Worm (Caenorhabditis elegans): ENCODE measurements around the gene deb-1.

ce11 chrIV:7103211-7103679, 9.2 kb upstream of the deb-1 start, which contains the start of the genes rde-8 and ZC477.3:
- TF ChIP-seq flt-1 (GFP tag; IDR thresholded peaks at IDR 0.05) (no peak), ztf-23 (GFP tag; IDR thresholded peaks at IDR 0.05) (no peak), med-1 (GFP tag; optimal IDR thresholded peaks at IDR 0.05; ENCODE audit: insufficient read depth) (no peak), ref-1 (GFP tag; conservative IDR thresholded peaks at IDR 0.05) (no peak), cog-1 (tag; optimal IDR thresholded peaks at IDR 0.05) (no peak)
